Fruit fly (Drosophila melanogaster) S2 (cell line): Measurements from ENCODE around the gene APP-BP1.
A peak's percentile ranks its signal among the peaks of the same experiment; 100 is the strongest.

ENCODE experiments used
- CG8478 ChIP-seq: fragments of >200 bp; optimal IDR thresholded peaks from 2 replicates; lab custom pipeline; 2018
- CTCF ChIP-seq, 2 experiments: fragments of >200 bp; optimal IDR thresholded peaks; 2 replicates each; lab custom pipeline; 2018

APP-BP1 gene

dm6 chr3L:11084557-11085231, 13.5 kb upstream of the APP-BP1 start:
- no peak for TF ChIP-seq CG8478 (lab: Kevin White, UChicago)
- no peak for TF ChIP-seq CTCF (optimal IDR thresholded peaks at IDR 0.05; lab: Kevin White, UChicago)

dm6 chr3L:11085810-11086209, 12.4 kb upstream of the APP-BP1 start:
- no peak for TF ChIP-seq CG8478 (lab: Kevin White, UChicago)

- no peak for TF ChIP-seq CG8478 (lab: Kevin White, UChicago)
- no peak for TF ChIP-seq CTCF (optimal IDR thresholded peaks at IDR 0.05; lab: Kevin White, UChicago)
These were observed 8.3 kb upstream of the APP-BP1 start for dm6 chr3L:11089805-11090440.

- no peak for TF ChIP-seq CG8478 (lab: Kevin White, UChicago)
- TF ChIP-seq CTCF (optimal IDR thresholded peaks at IDR 0.05; lab: Kevin White, UChicago), result no peak
These were observed 6.1 kb upstream of the APP-BP1 start for dm6 chr3L:11091943-11092609.

dm6 chr3L:11092610-11092961, 5.6 kb upstream of the APP-BP1 start:
- TF ChIP-seq CG8478 (lab: Kevin White, UChicago) (no peak), CTCF (optimal IDR thresholded peaks at IDR 0.05; lab: Kevin White, UChicago) (no peak)

- peak in 1 of 2 experiments; percentile 2 for TF ChIP-seq CTCF (optimal IDR thresholded peaks at IDR 0.05; lab: Kevin White, UChicago)
- TF ChIP-seq CG8478 (lab: Kevin White, UChicago), result no peak
These were observed 5.1 kb upstream of the APP-BP1 start, which contains the start of gene JIL-1 for dm6 chr3L:11093046-11093520. Gene JIL-1, minus strand, starts transcription at chr3L:11093193.

dm6 chr3L:11094279-11094678, 3.9 kb upstream of the APP-BP1 start:
- TF ChIP-seq CTCF (optimal IDR thresholded peaks at IDR 0.05; lab: Kevin White, UChicago), result no peak
- no peak for TF ChIP-seq CG8478 (lab: Kevin White, UChicago)

dm6 chr3L:11096195-11096908, 1.9 kb upstream of the APP-BP1 start, which contains the start of the genes CG46439, Iyd and CG33947:
Gene CG46439, minus strand, starts transcription at chr3L:11096245.
Gene Iyd, minus strand, starts transcription at chr3L:11096245.
Gene CG33947, plus strand, starts transcription at chr3L:11096496.
- TF ChIP-seq CG8478 (lab: Kevin White, UChicago) (no peak), CTCF (optimal IDR thresholded peaks at IDR 0.05; lab: Kevin White, UChicago) (no peak)

dm6 chr3L:11101598-11101997, 3.4 kb downstream of the APP-BP1 start, which contains the start of gene Elo68beta:
Gene Elo68beta, minus strand, starts transcription at chr3L:11101698.
- TF ChIP-seq CG8478 (lab: Kevin White, UChicago) (no peak), CTCF (optimal IDR thresholded peaks at IDR 0.05; lab: Kevin White, UChicago) (no peak)

- TF ChIP-seq CTCF (optimal IDR thresholded peaks at IDR 0.05; lab: Kevin White, UChicago) (no peak), CG8478 (lab: Kevin White, UChicago) (no peak)
These were observed 4.7 kb downstream of the APP-BP1 start, which contains the start of gene Elo68alpha for dm6 chr3L:11102930-11103329. Gene Elo68alpha, minus strand, starts transcription at chr3L:11103030.

- TF ChIP-seq CTCF (optimal IDR thresholded peaks at IDR 0.05; lab: Kevin White, UChicago) (no peak), CG8478 (lab: Kevin White, UChicago) (no peak)
These were observed 5.6 kb downstream of the APP-BP1 start, which contains the start of gene CG32071 for dm6 chr3L:11103773-11104172. Gene CG32071, minus strand, starts transcription at chr3L:11103873.

- TF ChIP-seq CG8478 (lab: Kevin White, UChicago) (no peak), CTCF (optimal IDR thresholded peaks at IDR 0.05; lab: Kevin White, UChicago) (no peak)
These were observed 9.2 kb downstream of the APP-BP1 start, which contains the start of gene CG32073 for dm6 chr3L:11107432-11107831. Gene CG32073, minus strand, starts transcription at chr3L:11107582.

- TF ChIP-seq CTCF (optimal IDR thresholded peaks at IDR 0.05; lab: Kevin White, UChicago) (no peak), CG8478 (lab: Kevin White, UChicago) (no peak)
These were observed 9.7 kb downstream of the APP-BP1 start, which contains the start of gene CG12522 for dm6 chr3L:11107935-11108334. Gene CG12522, plus strand, starts transcription at chr3L:11108235.

dm6 chr3L:11109454-11109853, 11.2 kb downstream of the APP-BP1 start, which contains the start of the genes CG34012 and emei:
Gene CG34012, minus strand, starts transcription at chr3L:11109505.
Gene emei, plus strand, starts transcription at chr3L:11109690.
- no peak for TF ChIP-seq CTCF (optimal IDR thresholded peaks at IDR 0.05; lab: Kevin White, UChicago)
- no peak for TF ChIP-seq CG8478 (lab: Kevin White, UChicago)
